Fruit fly (Drosophila melanogaster): ENCODE results near the gene Cyp6d5.
A peak's percentile ranks its signal among the peaks of the same experiment; 100 is the strongest.

The Cyp6d5 gene

dm6 chr3R:13983272-13984032, 45.6 kb upstream of the Cyp6d5 start:
- TF ChIP-seq ro (GFP tag; IDR thresholded peaks at IDR 0.05) (peak; percentile 40; the same call in 1 of the 2 replicates), CG6654 (GFP tag; optimal IDR thresholded peaks at IDR 0.05) (peak; percentile 76), pho (GFP tag; optimal IDR thresholded peaks at IDR 0.05) (peak; percentile 94), Hsf (GFP tag; optimal IDR thresholded peaks at IDR 0.05) (peak; percentile 94), gem (tag; optimal IDR thresholded peaks at IDR 0.05) (peak; percentile 95), her (GFP tag; optimal IDR thresholded peaks at IDR 0.05) (peak; percentile 94), vnd (GFP tag; IDR thresholded peaks at IDR 0.05; ENCODE audit: partially characterized antibody) (no peak), CG32532 (GFP tag; IDR thresholded peaks at IDR 0.05) (peak; percentile 88), bcd (GFP tag; optimal IDR thresholded peaks at IDR 0.05) (peak; percentile 94), tap (tag; optimal IDR thresholded peaks at IDR 0.05) (peak; percentile 87), CG18262 (tag; optimal IDR thresholded peaks at IDR 0.05) (peak; percentile 95), h (optimal IDR thresholded peaks at IDR 0.05) (no peak), pan (optimal IDR thresholded peaks at IDR 0.05) (peak in 1 of 2 experiments; percentile 83), pan (GFP tag; optimal IDR thresholded peaks at IDR 0.05 in 1 of 2, IDR thresholded peaks at IDR 0.05 in 1 of 2) (peak; percentile 79 to 91), CG2120 (GFP tag; optimal IDR thresholded peaks at IDR 0.05) (peak; percentile 97), sisA (GFP tag; IDR thresholded peaks at IDR 0.05) (peak; percentile 89), CoRest (tag; optimal IDR thresholded peaks at IDR 0.05) (peak; percentile 93), CG8089 (GFP tag; optimal IDR thresholded peaks at IDR 0.05) (peak; percentile 91), CG10565 (GFP tag; optimal IDR thresholded peaks at IDR 0.05) (peak; percentile 64), Camta (GFP tag; optimal IDR thresholded peaks at IDR 0.05) (peak; percentile 93), Ets65A (GFP tag) (peak; percentile 97), so (GFP tag; IDR thresholded peaks at IDR 0.05) (peak; percentile 91), CG9797 (GFP tag; optimal IDR thresholded peaks at IDR 0.05) (peak; percentile 21), CG1603 (tag; optimal IDR thresholded peaks at IDR 0.05) (peak; percentile 96), D19B (GFP tag; optimal IDR thresholded peaks at IDR 0.05) (peak; percentile 100), chn (GFP tag; optimal IDR thresholded peaks at IDR 0.05) (peak; percentile 92), CrebB (tag; optimal IDR thresholded peaks at IDR 0.05) (peak; percentile 87), CG7963 (GFP tag; IDR thresholded peaks at IDR 0.05; ENCODE audit: partially characterized antibody) (no peak), CG1529 (GFP tag; optimal IDR thresholded peaks at IDR 0.05) (peak; percentile 85), lilli (GFP tag; optimal IDR thresholded peaks at IDR 0.05) (peak; percentile 95), NfI (GFP tag; optimal IDR thresholded peaks at IDR 0.05) (peak; percentile 92), tx (GFP tag; optimal IDR thresholded peaks at IDR 0.05) (peak; percentile 93), CG6689 (GFP tag; IDR thresholded peaks at IDR 0.05) (peak; percentile 86), CG16863 (GFP tag; optimal IDR thresholded peaks at IDR 0.05) (peak; percentile 95), wor (GFP tag; IDR thresholded peaks at IDR 0.05) (peak; percentile 82), CG6791 (GFP tag; IDR thresholded peaks at IDR 0.05; ENCODE audit: partially characterized antibody) (peak; percentile 22; the same call in 1 of the 3 replicates), peb (GFP tag; IDR thresholded peaks at IDR 0.05) (peak; percentile 71), Hmx (GFP tag; optimal IDR thresholded peaks at IDR 0.05) (peak; percentile 80), CG12769 (tag; optimal IDR thresholded peaks at IDR 0.05) (peak; percentile 97), Fer3 (tag; optimal IDR thresholded peaks at IDR 0.05) (peak; percentile 89), CG2712 (tag; optimal IDR thresholded peaks at IDR 0.05) (peak; percentile 96), sd (tag; optimal IDR thresholded peaks at IDR 0.05) (peak; percentile 83), gt (GFP tag; IDR thresholded peaks at IDR 0.05) (peak; percentile 64), run (tag; optimal IDR thresholded peaks at IDR 0.05) (peak; percentile 87), CG34376 (GFP tag; optimal IDR thresholded peaks at IDR 0.05) (peak; percentile 94), CG17912 (GFP tag; optimal IDR thresholded peaks at IDR 0.05) (peak; percentile 62), CG2199 (GFP tag; IDR thresholded peaks at IDR 0.05) (peak; percentile 26), Mes4 (GFP tag; optimal IDR thresholded peaks at IDR 0.05) (peak; percentile 89), grn (GFP tag; optimal IDR thresholded peaks at IDR 0.05) (peak; percentile 66), dati (GFP tag; IDR thresholded peaks at IDR 0.05) (no peak)

Data from whole organism, embryonic.